Fruit fly (Drosophila melanogaster): ENCODE results near the gene poe.

Gene poe

dm6 chr2L:8080645-8081044 is 9.2 kb upstream of the poe start (continued):
- no peak for TF ChIP-seq ato (GFP tag; IDR thresholded peaks at IDR 0.05; ENCODE audit: partially characterized antibody)
- TF ChIP-seq YL-1 (GFP tag; optimal IDR thresholded peaks at IDR 0.05) = no peak
- TF ChIP-seq kni (GFP tag; optimal IDR thresholded peaks at IDR 0.05) = no peak
- TF ChIP-seq ftz-f1 (GFP tag; optimal IDR thresholded peaks at IDR 0.05) = no peak
- no peak for TF ChIP-seq aop (GFP tag; IDR thresholded peaks at IDR 0.05)
- TF ChIP-seq Stat92E (GFP tag; optimal IDR thresholded peaks at IDR 0.05) = no peak
- TF ChIP-seq CG7786 (GFP tag; optimal IDR thresholded peaks at IDR 0.05) = no peak
- no peak for TF ChIP-seq zfh2 (GFP tag; optimal IDR thresholded peaks at IDR 0.05)
- no peak for TF ChIP-seq pnt (GFP tag; optimal IDR thresholded peaks at IDR 0.05)
- no peak for TF ChIP-seq Bdp1 (GFP tag; optimal IDR thresholded peaks at IDR 0.05)
- TF ChIP-seq en (GFP tag; optimal IDR thresholded peaks at IDR 0.05) = no peak
- no peak for TF ChIP-seq Hr3 (GFP tag; optimal IDR thresholded peaks at IDR 0.05)
- no peak for TF ChIP-seq pita (GFP tag; optimal IDR thresholded peaks at IDR 0.05)
- TF ChIP-seq CG7987 (GFP tag; optimal IDR thresholded peaks at IDR 0.05) = no peak
- TF ChIP-seq Ssrp (tag; optimal IDR thresholded peaks at IDR 0.05) = peak; percentile 37
- TF ChIP-seq MTF-1 (GFP tag; optimal IDR thresholded peaks at IDR 0.05; ENCODE audit: borderline replicate concordance) = no peak
- TF ChIP-seq bowl (GFP tag; IDR thresholded peaks at IDR 0.05) = no peak
- TF ChIP-seq CG17568 (GFP tag; optimal IDR thresholded peaks at IDR 0.05) = no peak
- TF ChIP-seq HmgD (GFP tag; optimal IDR thresholded peaks at IDR 0.05) = no peak
- no peak for TF ChIP-seq CG16815 (GFP tag; optimal IDR thresholded peaks at IDR 0.05)
- TF ChIP-seq CG3163 (GFP tag; optimal IDR thresholded peaks at IDR 0.05) = no peak
- TF ChIP-seq Bteb2 (GFP tag; optimal IDR thresholded peaks at IDR 0.05) = no peak
- no peak for TF ChIP-seq dimm (GFP tag; IDR thresholded peaks at IDR 0.05)
- peak; percentile 15 for TF ChIP-seq Mes4 (GFP tag; optimal IDR thresholded peaks at IDR 0.05)
- TF ChIP-seq CG15479 (GFP tag; optimal IDR thresholded peaks at IDR 0.05) = no peak
- no peak for TF ChIP-seq CG9876 (GFP tag; optimal IDR thresholded peaks at IDR 0.05)
- peak; percentile 13 for TF ChIP-seq nerfin-1 (tag; optimal IDR thresholded peaks at IDR 0.05)
- no peak for TF ChIP-seq CG6175 (GFP tag; IDR thresholded peaks at IDR 0.05)
- TF ChIP-seq CG11247 (GFP tag; IDR thresholded peaks at IDR 0.05) = no peak
- peak; percentile 12 for TF ChIP-seq CG10267 (tag; optimal IDR thresholded peaks at IDR 0.05)
- TF ChIP-seq Mrtf (GFP tag; IDR thresholded peaks at IDR 0.05) = no peak
- TF ChIP-seq Hmx (GFP tag; optimal IDR thresholded peaks at IDR 0.05) = no peak
- TF ChIP-seq CG12155 (GFP tag; optimal IDR thresholded peaks at IDR 0.05) = no peak
- no peak for TF ChIP-seq nerfin-2 (GFP tag; IDR thresholded peaks at IDR 0.05; ENCODE audit: partially characterized antibody)
- TF ChIP-seq Sry-δ (GFP tag; optimal IDR thresholded peaks at IDR 0.05) = no peak
- no peak for TF ChIP-seq E2f1 (GFP tag; IDR thresholded peaks at IDR 0.05)
- TF ChIP-seq CG11398 (GFP tag; optimal IDR thresholded peaks at IDR 0.05) = no peak
- no peak for TF ChIP-seq Scr (GFP tag; IDR thresholded peaks at IDR 0.05; ENCODE audit: partially characterized antibody)
- TF ChIP-seq seq (GFP tag; IDR thresholded peaks at IDR 0.05) = no peak
- TF ChIP-seq CG13624 (GFP tag; optimal IDR thresholded peaks at IDR 0.05) = no peak
- TF ChIP-seq CG30431 (GFP tag; optimal IDR thresholded peaks at IDR 0.05) = no peak
- no peak for TF ChIP-seq CG12942 (GFP tag; optimal IDR thresholded peaks at IDR 0.05)
- TF ChIP-seq Nf-YA (GFP tag; IDR thresholded peaks at IDR 0.05) = no peak
- no peak for TF ChIP-seq pfk (GFP tag; optimal IDR thresholded peaks at IDR 0.05)
- no peak for TF ChIP-seq disco-r (GFP tag; optimal IDR thresholded peaks at IDR 0.05)
- no peak for TF ChIP-seq CG13287 (GFP tag; IDR thresholded peaks at IDR 0.05; ENCODE audit: partially characterized antibody)
- peak; percentile 37; the same call in 1 of the 3 replicates for TF ChIP-seq row (GFP tag; IDR thresholded peaks at IDR 0.05)
- TF ChIP-seq hth (optimal IDR thresholded peaks at IDR 0.05) = no peak
- no peak for TF ChIP-seq vvl (GFP tag; IDR thresholded peaks at IDR 0.05)
- TF ChIP-seq CG8388 (GFP tag; optimal IDR thresholded peaks at IDR 0.05) = peak; percentile 65
- no peak for TF ChIP-seq zen2 (GFP tag; IDR thresholded peaks at IDR 0.05; ENCODE audit: partially characterized antibody)
- no peak for TF ChIP-seq lilli (GFP tag; optimal IDR thresholded peaks at IDR 0.05)
